Worm (Caenorhabditis elegans) whole organism, young adult: ENCODE results near the gene srbc-51.

Source experiments
- F55B11.4 ChIP-seq: sonication (generic microtip); optimal IDR thresholded peaks from 2 replicates; lab custom pipeline; 2016; ENCODE audit warnings: missing compliant biosample characterization, missing genetic modification characterization, borderline replicate concordance; ENCODE audit not compliant: insufficient read depth
- T26A5.8 ChIP-seq: sonication (generic microtip); optimal IDR thresholded peaks from 2 replicates; lab custom pipeline; 2016; ENCODE audit warnings: missing genetic modification characterization, missing compliant biosample characterization
- Y53F4B.3 ChIP-seq: fragments of 200-800 bp; sonication (Bioruptor generic); IDR thresholded peaks from 2 replicates; pipeline ENCODE4 v1.3.6; 2022; ENCODE audit warnings: missing genetic modification reagents, missing genetic modification characterization, missing compliant biosample characterization
- attf-6 ChIP-seq: fragments of 200-800 bp; sonication (Bioruptor generic); IDR thresholded peaks from 2 replicates; pipeline ENCODE4 v1.3.6; 2022; ENCODE audit warnings: missing genetic modification reagents, missing genetic modification characterization, missing compliant biosample characterization
- ceh-91 ChIP-seq: fragments of 200-800 bp; sonication (Bioruptor generic); IDR thresholded peaks from 2 replicates; pipeline ENCODE4 v1.3.6; 2022; ENCODE audit warnings: missing genetic modification reagents, missing genetic modification characterization, missing compliant biosample characterization
- rcor-1 ChIP-seq: fragments of 200-800 bp; sonication (Bioruptor generic); IDR thresholded peaks from 2 replicates; pipeline ENCODE4 v1.3.6; 2022; ENCODE audit warnings: missing genetic modification reagents, missing genetic modification characterization, missing compliant biosample characterization
- snpc-4 ChIP-seq, 5 experiments: fragments of 150-350 bp in 1 of 5; sonication (generic microtip) in 4 of 5; optimal IDR thresholded peaks; 2 replicates each; lab custom pipeline; 2014 to 2018; ENCODE audit warnings: missing genetic modification characterization in 5 of 5, missing biosample characterization in 3 of 5, antibody characterized with exemption in 2 of 5, mild to moderate bottlenecking in 2 of 5, missing compliant biosample characterization in 2 of 5, missing genotype in 2 of 5, moderate library complexity in 2 of 5, missing genetic modification reagents in 1 of 5

DNA sequence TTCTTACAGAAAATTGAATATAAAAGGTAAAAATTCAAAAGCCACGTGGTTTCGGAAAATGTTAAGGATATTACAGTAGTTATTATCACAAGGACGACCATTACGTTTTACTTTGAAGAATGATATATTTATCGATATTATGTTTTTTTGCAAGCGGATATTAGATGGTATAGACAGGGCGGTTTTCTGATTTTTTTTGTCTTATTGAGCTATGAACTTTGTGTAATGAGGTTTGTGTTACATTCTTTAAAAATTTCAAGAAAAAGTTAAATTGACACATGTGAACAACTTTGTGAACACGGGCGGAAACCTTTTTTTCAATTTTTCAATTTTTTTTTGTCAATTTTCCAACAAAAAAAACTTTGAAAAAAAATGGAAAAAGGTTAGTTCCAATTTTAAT is 1.3 kb upstream of the srbc-51 start, which contains the start of gene srbc-50:
- TF ChIP-seq attf-6 (GFP tag; lab: Robert Waterston, UW) (no peak), snpc-4 (GFP tag; optimal IDR thresholded peaks at IDR 0.05; lab: Kevin White, UChicago) (no peak), snpc-4 (tag; optimal IDR thresholded peaks at IDR 0.05; lab: Kevin White, UChicago) (no peak), rcor-1 (GFP tag; lab: Robert Waterston, UW) (no peak), T26A5.8 (no peak), F55B11.4 (no peak), Y53F4B.3 (GFP tag; lab: Robert Waterston, UW) (no peak), ceh-91 (GFP tag; lab: Robert Waterston, UW) (no peak)
